Worm (Caenorhabditis elegans): ENCODE measurements around the gene twk-21.

The twk-21 gene

DNA sequence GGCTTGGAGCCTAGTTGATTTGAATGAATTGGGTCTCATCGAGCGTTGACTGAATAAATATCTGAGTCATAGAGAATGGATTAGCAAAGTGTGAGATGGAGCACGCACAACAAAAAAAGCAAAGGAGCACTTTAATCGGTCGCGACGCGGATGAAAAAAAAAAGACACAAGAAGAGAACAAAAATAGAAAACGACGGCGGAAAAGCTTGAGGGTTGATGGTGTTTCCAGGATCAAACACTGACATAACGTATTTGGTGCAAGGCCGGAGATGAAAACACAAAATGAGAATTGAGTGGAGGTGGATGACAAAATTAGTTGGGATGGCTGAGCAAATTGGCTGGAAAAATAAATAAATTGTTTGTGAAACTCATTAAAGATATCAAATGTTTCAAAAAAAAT is 6.8 kb upstream of the twk-21 start, which contains the start of gene F52E10.4:
Gene F52E10.4, minus strand, starts transcription at position 101 of the 400 bp plus-strand sequence.
- TF ChIP-seq W03F9.2 (tag; optimal IDR thresholded peaks at IDR 0.05) (no peak), him-1 (tag; optimal IDR thresholded peaks at IDR 0.05) (no peak)

DNA sequence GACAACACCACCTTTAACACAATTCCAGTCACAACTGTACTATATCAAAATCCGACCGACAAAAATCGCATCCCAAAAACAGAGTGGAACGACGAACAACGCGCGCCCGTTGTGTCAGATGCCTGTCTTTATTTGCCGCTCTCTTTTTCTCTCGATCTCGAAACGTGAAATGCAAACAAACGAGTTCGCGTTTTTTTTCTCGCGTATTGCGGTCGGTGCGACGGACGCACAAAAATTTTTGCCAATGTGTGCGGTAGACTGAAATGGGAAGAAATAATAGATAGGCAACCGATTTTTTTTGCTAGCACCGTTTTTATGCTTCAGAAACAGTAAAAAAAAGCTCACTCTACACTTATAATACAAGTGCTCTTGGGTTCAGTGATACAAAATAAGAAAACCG is 2.6 kb upstream of the twk-21 start:
- TF ChIP-seq dao-5 (tag; optimal IDR thresholded peaks at IDR 0.05) (no peak), him-1 (tag; optimal IDR thresholded peaks at IDR 0.05) (no peak), W03F9.2 (tag; optimal IDR thresholded peaks at IDR 0.05) (no peak)

DNA sequence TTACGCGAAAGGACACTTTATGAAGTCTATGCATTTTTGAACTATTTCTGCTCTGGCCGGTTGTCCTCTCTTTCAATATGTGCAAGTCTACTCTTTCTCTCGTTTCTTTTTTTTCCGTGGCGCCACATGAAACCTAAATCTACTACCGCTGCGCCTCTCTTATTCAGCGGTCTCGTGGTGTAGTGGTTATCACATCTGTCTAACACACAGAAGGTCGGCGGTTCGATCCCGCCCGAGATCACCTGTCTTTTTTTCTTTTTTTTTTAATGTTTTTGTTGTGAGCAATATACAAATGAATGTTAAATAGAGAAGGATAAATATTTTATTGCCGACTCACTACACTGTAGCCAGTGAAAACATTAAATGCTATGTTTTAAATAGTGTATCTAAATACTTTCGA is 1.5 kb upstream of the twk-21 start:
- peak; percentile 84 for TF ChIP-seq dao-5 (tag; optimal IDR thresholded peaks at IDR 0.05)
- peak; percentile 72 for TF ChIP-seq him-1 (tag; optimal IDR thresholded peaks at IDR 0.05)
- peak; percentile 37 for TF ChIP-seq W03F9.2 (tag; optimal IDR thresholded peaks at IDR 0.05)

DNA sequence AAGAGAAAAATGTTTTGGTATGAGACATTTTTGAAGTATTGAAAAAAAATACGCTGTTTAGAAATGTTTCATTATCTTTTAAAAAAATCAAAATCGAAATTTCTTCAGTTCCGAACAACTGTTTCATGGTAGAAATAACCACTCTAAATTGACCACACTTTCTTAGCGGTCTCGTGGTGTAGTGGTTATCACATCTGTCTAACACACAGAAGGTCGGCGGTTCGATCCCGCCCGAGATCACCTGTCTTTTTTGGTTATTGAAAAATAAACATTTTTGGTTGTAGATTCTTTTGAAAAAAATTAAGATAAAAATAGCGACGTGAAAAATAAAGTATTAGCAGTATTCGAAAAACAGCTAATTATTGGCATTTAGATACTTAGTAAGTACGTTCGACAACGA is 730 bp downstream of the twk-21 start:
- no peak for TF ChIP-seq him-1 (tag; optimal IDR thresholded peaks at IDR 0.05)
- no peak for TF ChIP-seq dao-5 (tag; optimal IDR thresholded peaks at IDR 0.05)
- TF ChIP-seq W03F9.2 (tag; optimal IDR thresholded peaks at IDR 0.05) = no peak

DNA sequence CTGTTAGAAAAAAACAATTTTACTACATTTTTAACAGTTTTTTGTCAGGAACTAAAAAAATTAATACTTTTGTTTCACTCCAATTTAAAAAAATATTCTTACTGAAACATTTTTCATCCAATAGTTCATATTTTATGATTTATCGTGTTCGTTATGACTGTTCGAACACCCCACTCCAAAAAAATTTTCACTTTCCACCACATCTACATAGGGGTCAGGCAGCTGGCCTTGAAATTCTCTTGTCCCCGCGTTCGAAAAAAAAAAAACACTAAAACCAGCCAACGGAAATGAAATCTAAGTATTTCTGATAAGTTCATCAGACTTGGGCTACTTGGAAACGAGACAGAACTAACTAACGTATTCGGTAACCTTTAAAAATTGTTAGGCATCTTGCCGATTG is 6.5 kb downstream of the twk-21 start, which contains the start of gene twk-22:
Gene twk-22, plus strand, starts transcription at position 301 of the 400 bp plus-strand sequence.
- TF ChIP-seq him-1 (tag; optimal IDR thresholded peaks at IDR 0.05) (no peak), W03F9.2 (tag; optimal IDR thresholded peaks at IDR 0.05) (no peak), dao-5 (tag; optimal IDR thresholded peaks at IDR 0.05) (no peak)

DNA sequence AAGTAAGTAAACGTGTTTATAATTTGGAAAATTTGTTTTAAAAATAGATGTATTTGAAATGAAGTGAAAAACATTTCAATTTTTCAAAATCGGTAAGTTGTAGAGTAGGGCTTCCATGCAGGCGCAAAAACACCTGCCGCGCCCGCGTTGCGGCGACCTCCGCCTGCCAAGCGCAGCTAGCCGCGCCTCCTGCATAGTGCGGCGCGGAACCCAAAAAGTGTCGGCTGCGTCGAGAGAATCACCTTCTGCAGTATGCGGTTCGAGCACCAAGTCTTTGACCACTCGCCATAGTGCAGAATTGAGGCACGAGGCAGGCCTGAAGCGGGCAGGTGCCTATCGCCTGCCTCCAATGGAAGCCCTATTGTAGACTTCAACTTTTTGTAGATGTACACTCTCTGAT is 10.0 kb downstream of the twk-21 start:
- no peak for TF ChIP-seq him-1 (tag; optimal IDR thresholded peaks at IDR 0.05)
- no peak for TF ChIP-seq dao-5 (tag; optimal IDR thresholded peaks at IDR 0.05)
- TF ChIP-seq W03F9.2 (tag; optimal IDR thresholded peaks at IDR 0.05) = no peak

DNA sequence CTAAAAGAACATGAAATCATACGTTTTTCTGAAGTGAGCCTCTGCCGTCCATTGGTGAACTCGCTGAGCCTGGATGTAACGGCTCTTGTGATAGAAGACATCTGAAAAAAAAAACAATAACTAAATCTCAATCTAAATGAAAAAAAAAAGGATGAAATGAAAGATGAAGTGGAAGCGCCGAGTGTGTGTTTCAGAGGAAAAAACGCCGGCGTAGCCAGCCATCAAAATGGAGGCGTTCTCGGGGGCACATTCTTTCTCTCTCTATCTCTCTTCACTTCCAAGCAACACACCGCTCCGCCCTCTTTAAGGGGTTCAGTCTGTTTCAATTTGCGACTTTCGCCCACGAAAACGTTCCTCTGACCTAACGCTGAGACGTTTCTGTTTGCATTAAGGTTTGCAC is 17.9 kb downstream of the twk-21 start, which contains the start of gene T01B4.3:
Gene T01B4.3, minus strand, starts transcription at position 101 of the 400 bp plus-strand sequence.
- no peak for TF ChIP-seq dao-5 (tag; optimal IDR thresholded peaks at IDR 0.05)
- no peak for TF ChIP-seq W03F9.2 (tag; optimal IDR thresholded peaks at IDR 0.05)
- no peak for TF ChIP-seq him-1 (tag; optimal IDR thresholded peaks at IDR 0.05)

DNA sequence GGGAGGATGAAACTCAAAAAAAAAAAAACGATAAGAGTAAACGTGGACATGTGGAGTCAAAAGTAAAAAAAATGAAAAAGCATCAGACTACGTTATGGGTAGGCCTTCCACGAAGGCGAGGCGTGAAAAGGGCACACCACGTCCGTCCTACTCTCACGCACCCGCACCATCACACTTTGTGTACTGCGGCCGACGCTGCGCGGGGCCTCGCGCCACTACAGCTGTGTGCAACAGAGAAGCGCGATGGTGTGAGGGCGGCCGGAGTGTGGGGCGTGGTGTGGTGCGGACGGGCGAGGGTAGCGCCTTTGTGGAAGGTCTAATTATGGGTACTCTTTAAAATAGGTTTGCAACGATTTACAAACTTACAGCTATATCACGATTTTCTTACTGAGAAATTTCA is 18.6 kb downstream of the twk-21 start:
- no peak for TF ChIP-seq W03F9.2 (tag; optimal IDR thresholded peaks at IDR 0.05)
- no peak for TF ChIP-seq him-1 (tag; optimal IDR thresholded peaks at IDR 0.05)

DNA sequence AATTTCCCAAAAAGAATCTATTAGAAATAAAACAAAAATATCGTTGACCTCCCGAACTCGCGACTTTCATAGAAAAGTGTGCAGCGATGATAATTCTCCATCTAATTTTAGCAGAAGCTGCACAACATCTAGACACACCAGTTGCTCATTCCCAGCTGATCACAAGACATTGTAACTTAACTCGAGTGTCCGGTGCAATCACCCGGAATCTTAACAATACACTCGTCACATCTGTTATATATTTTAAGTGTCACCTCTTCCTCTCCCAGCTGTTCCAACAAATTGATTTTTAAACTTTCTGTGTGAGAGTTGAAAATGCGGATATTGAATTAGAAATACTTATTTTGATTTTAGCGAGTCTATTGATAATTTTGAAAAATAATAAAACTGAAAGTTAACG is 21.6 kb downstream of the twk-21 start:
- TF ChIP-seq dao-5 (tag; optimal IDR thresholded peaks at IDR 0.05) = no peak
- TF ChIP-seq W03F9.2 (tag; optimal IDR thresholded peaks at IDR 0.05) = no peak
- TF ChIP-seq him-1 (tag; optimal IDR thresholded peaks at IDR 0.05) = no peak

DNA sequence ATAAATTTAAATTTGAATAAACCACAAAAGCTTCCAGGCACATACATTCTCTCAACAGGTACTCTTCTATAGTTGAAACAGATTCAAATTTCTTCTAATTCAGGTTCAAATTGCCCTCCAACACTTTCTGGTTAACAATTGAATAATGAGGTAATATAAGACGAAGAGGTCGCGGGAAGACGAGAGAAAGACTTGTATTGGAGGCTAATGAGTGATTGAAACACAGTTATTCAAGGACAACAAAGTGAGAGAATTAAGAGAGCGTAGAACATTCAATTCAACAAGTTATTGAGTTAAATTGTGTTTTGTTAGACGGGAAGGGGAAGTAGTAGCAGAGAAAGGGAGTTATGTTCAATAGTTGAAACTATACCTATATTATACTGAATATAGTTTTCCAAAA is 22.2 kb downstream of the twk-21 start:
- TF ChIP-seq W03F9.2 (tag; optimal IDR thresholded peaks at IDR 0.05) = no peak
- no peak for TF ChIP-seq him-1 (tag; optimal IDR thresholded peaks at IDR 0.05)
- TF ChIP-seq dao-5 (tag; optimal IDR thresholded peaks at IDR 0.05) = no peak

DNA sequence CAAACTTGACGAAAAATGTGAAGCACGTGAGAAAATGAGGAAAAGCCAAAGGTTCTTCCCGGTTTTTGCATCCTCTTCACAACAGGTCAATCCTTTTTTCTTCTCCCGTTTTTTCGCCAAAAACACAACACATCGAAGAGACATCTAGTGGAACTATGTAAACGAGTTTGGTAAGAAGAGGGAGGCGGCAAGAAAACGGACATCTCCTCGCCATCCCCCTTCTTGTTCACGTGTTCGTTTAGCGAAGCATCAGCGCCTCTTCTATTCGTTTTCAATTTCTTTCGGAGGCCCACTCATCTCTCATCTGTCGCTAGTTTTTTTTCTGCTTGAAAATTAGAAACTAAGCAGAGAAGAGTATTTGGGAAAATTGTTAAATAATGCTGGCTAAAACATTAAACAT is 24.5 kb downstream of the twk-21 start:
- no peak for TF ChIP-seq dao-5 (tag; optimal IDR thresholded peaks at IDR 0.05)
- no peak for TF ChIP-seq him-1 (tag; optimal IDR thresholded peaks at IDR 0.05)
- no peak for TF ChIP-seq W03F9.2 (tag; optimal IDR thresholded peaks at IDR 0.05)

DNA sequence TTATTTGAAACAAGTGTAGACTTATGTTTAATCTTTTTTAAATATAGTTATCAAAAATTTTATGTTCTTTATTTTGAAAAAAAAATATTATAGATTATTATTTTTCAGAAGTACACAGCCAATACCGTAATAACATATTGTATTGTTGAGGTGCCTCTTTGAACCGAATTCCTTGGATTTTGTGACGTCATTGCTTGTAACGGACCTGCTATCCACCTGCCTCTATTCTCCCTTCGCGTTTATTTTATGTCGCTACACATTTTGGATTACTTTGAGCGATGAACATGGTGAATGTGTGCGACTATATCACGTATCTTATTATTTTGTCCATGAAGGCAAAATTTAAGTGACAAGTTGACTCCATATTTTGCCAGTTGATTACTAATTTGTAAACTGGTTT is 27.5 kb downstream of the twk-21 start:
- TF ChIP-seq him-1 (tag; optimal IDR thresholded peaks at IDR 0.05) = no peak
- TF ChIP-seq W03F9.2 (tag; optimal IDR thresholded peaks at IDR 0.05) = no peak
- no peak for TF ChIP-seq dao-5 (tag; optimal IDR thresholded peaks at IDR 0.05)

DNA sequence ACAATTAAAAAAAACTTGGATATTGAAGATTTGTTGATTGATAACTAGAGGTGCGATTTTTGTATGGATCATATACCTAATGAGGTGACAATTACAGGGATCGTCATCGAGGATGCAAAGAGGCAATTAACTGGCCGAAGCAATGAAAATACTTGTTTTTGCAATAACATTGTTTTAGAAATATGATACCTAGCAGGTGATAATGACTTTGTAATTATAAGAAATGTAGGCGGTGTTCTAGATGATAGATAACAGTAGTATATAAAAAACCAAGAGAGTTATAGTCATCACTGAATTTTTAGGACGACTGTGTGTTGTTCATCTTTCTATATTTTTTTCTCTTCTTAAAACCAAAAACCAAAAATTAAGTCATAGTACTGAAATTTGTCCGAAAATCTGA is 28.6 kb downstream of the twk-21 start, which contains the start of gene C11G6.2:
Gene C11G6.2, plus strand, starts transcription at position 301 of the 400 bp plus-strand sequence.
- TF ChIP-seq dao-5 (tag; optimal IDR thresholded peaks at IDR 0.05) (no peak), him-1 (tag; optimal IDR thresholded peaks at IDR 0.05) (no peak), W03F9.2 (tag; optimal IDR thresholded peaks at IDR 0.05) (no peak)

DNA sequence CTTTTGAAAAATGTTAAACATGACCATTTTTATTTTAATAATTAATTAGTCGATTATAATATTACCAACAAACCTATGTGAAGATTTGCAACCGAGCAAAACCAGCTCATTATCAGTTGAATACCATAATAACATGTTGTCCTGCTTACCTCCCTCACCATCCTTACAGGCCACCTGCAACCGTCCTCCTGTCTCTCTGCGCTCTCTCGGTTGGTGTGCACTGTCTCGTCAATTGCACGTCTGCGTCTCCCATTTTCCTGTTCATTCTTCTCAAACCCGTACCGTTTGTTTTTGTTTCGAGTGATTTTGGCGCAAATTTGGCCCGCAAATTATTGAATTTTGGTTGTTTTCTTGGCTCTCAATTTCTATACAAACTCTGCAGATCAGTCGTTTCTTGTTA is 31.7 kb downstream of the twk-21 start:
- TF ChIP-seq W03F9.2 (tag; optimal IDR thresholded peaks at IDR 0.05) (no peak), dao-5 (tag; optimal IDR thresholded peaks at IDR 0.05) (no peak), him-1 (tag; optimal IDR thresholded peaks at IDR 0.05) (no peak)

DNA sequence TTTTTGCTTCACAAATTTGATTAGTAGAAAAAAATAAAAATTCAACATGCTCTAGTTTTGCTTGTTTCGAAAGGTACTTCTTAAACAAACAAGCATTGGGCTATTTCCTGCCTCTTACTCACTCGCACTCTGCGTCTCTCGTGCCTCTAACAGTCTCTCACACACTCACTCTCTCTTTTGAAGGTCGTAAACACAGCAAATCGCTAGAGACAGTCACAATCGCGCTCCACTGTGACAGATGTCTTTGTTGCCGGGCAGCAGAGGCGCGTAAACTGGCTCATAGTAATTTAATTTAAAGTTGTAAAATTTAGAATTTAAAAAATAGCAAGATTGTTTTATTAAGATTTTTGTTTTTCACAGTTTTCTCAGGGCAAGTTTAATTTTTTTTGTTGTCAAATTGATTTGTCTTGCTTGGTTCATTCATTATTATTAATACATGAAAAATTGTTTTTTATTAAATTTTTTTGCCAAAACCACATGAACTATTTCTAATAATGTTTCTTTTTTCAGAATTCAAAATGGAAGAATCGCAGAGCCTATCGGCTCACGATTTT is 32.3 kb downstream of the twk-21 start, which contains the start of gene taf-3:
Gene taf-3, plus strand, starts transcription at position 504 of the 554 bp plus-strand sequence.
- no peak for TF ChIP-seq W03F9.2 (tag; optimal IDR thresholded peaks at IDR 0.05)
- no peak for TF ChIP-seq dao-5 (tag; optimal IDR thresholded peaks at IDR 0.05)
- TF ChIP-seq him-1 (tag; optimal IDR thresholded peaks at IDR 0.05) = no peak

Measured in whole organism, L4/young adult.